Worm (Caenorhabditis elegans): Measurements from ENCODE around the gene B0393.4.

The B0393.4 gene

DNA sequence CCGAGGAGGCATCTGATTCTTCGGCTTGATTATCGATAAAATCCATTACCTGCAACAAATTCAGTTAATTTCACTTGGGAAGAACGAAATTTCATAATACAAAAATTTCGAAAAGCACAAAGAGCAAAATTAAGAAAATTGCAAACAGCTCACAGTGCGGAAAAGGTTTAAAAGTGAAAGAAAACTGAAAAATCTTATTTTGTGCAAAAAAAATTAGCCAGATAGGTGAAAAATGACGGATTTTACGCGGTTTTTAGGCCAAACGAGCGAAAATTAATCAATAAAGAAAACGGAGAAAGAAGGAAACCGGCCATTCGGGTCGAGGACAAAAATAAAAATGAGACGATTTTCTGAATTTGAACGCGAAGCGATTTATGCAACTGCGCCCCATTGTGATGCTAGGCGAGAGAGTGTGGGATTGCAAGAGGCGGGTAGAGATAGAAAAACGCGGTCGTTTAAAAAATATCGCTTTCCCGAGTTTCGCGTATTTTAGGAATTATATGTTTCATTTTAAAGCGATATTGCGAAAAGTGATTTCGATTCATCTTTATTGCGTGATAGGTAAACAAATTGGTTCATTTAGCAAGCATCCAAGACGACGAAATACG is 42.7 kb downstream of the B0393.4 start, which contains the start of gene emb-5 (continued):
- TF ChIP-seq C38D4.7 (GFP tag; optimal IDR thresholded peaks at IDR 0.05) (no peak), unc-3 (GFP tag; conservative IDR thresholded peaks at IDR 0.05) (no peak), unc-3 (tag; optimal IDR thresholded peaks at IDR 0.05) (no peak), ceh-48 (tag; optimal IDR thresholded peaks at IDR 0.05) (no peak), mec-3 (tag; optimal IDR thresholded peaks at IDR 0.05; ENCODE audit: borderline replicate concordance) (no peak), C08G9.2 (tag; optimal IDR thresholded peaks at IDR 0.05) (no peak), T23F11.4 (GFP tag; optimal IDR thresholded peaks at IDR 0.05) (no peak), eyg-1 (tag; optimal IDR thresholded peaks at IDR 0.05) (no peak), ceh-24 (tag; optimal IDR thresholded peaks at IDR 0.05) (no peak), ceh-30 (tag; optimal IDR thresholded peaks at IDR 0.05) (no peak)

DNA sequence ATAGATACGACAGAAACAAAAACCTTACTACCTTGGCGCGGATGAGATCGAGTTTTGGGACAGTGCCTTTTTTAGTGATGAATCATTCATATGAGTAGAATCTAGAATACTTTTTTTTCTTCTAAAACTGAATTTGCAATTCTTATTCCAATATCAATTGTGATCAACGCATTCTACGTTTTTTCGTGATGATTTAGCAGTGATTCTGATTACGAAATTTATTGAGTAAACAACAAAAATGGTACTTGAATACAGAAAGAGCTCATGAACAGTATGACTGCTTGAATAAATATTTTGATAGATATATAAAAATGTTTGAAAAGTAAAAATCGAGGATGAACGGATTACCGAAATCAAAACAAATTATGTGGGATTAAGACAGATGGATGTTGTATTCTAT is 48.3 kb downstream of the B0393.4 start, which contains the start of gene him-18:
TSS of gene him-18 (minus strand) at position 101 of the 400 bp plus-strand sequence.
- no peak for TF ChIP-seq unc-55 (GFP tag; optimal IDR thresholded peaks at IDR 0.05)
- TF ChIP-seq unc-42 (tag; optimal IDR thresholded peaks at IDR 0.05), result no peak
- no peak for TF ChIP-seq fkh-6 (tag; optimal IDR thresholded peaks at IDR 0.05)
- TF ChIP-seq madf-2 (tag; optimal IDR thresholded peaks at IDR 0.05), result no peak
- no peak for TF ChIP-seq ttx-3 (tag; optimal IDR thresholded peaks at IDR 0.05)
- no peak for TF ChIP-seq C08G9.2 (tag; optimal IDR thresholded peaks at IDR 0.05)
- TF ChIP-seq ceh-30 (tag; optimal IDR thresholded peaks at IDR 0.05), result no peak
- TF ChIP-seq K02D7.2 (tag; optimal IDR thresholded peaks at IDR 0.05), result no peak
